Fruit fly (Drosophila melanogaster) whole organism, pupa: Measurements from ENCODE around the gene CG15545.

Source experiments
- CG10348 ChIP-seq: fragments of 200-800 bp; sonication (Bioruptor generic); IDR thresholded peaks from 2 replicates; pipeline ENCODE4 v1.3.6; 2022; ENCODE audit warnings: missing biosample characterization, missing genetic modification characterization
- CG12605 ChIP-seq: fragments of 200-800 bp; sonication (Bioruptor generic); IDR thresholded peaks from 2 replicates; pipeline ENCODE4 v1.3.6; 2022; ENCODE audit warnings: missing biosample characterization, missing genetic modification characterization
- CG13204 ChIP-seq: fragments of 200-800 bp; sonication (Bioruptor generic); optimal IDR thresholded peaks from 2 replicates; lab custom pipeline; 2018; ENCODE audit warnings: missing biosample characterization, mild to moderate bottlenecking, missing genetic modification characterization, moderate library complexity
- CG14655 ChIP-seq: fragments of 200-800 bp; sonication (Bioruptor generic); optimal IDR thresholded peaks from 3 replicates; lab custom pipeline; 2017; ENCODE audit warnings: mild to moderate bottlenecking, missing biosample characterization, missing genetic modification reagents, missing genetic modification characterization
- CG15710 ChIP-seq: fragments of 200-800 bp; sonication (Bioruptor generic); optimal IDR thresholded peaks from 2 replicates; lab custom pipeline; 2018; ENCODE audit warnings: missing biosample characterization, mild to moderate bottlenecking, missing genetic modification characterization, moderate library complexity
- CG17806 ChIP-seq: fragments of 200-800 bp; sonication (Bioruptor generic); optimal IDR thresholded peaks from 2 replicates; lab custom pipeline; 2018; ENCODE audit warnings: missing biosample characterization, mild to moderate bottlenecking, missing genetic modification characterization, moderate library complexity
- CG32121 ChIP-seq: fragments of 200-800 bp; sonication (Bioruptor generic); IDR thresholded peaks from 2 replicates; pipeline ENCODE4 v1.3.6; 2022; ENCODE audit warnings: missing biosample characterization, missing genetic modification characterization
- CG34367 ChIP-seq: fragments of 200-800 bp; sonication (Bioruptor generic); optimal IDR thresholded peaks from 2 replicates; lab custom pipeline; 2018; ENCODE audit warnings: missing biosample characterization, mild to moderate bottlenecking, missing genetic modification characterization
- CG4496 ChIP-seq: fragments of 200-800 bp; sonication (Bioruptor generic); IDR thresholded peaks from 3 replicates; pipeline ENCODE4 v1.3.6; 2022; ENCODE audit warnings: missing biosample characterization, missing genetic modification characterization
- CG8159 ChIP-seq: fragments of 200-800 bp; sonication (Bioruptor generic); optimal IDR thresholded peaks from 3 replicates; lab custom pipeline; 2018; ENCODE audit warnings: missing biosample characterization, mild to moderate bottlenecking, missing genetic modification characterization, moderate library complexity
- CG8301 ChIP-seq: fragments of 200-800 bp; sonication (Bioruptor generic); optimal IDR thresholded peaks from 2 replicates; lab custom pipeline; 2018; ENCODE audit warnings: missing biosample characterization, mild to moderate bottlenecking, missing genetic modification characterization
- CG9948 ChIP-seq: fragments of 200-800 bp; sonication (Bioruptor generic); optimal IDR thresholded peaks from 2 replicates; lab custom pipeline; 2018; ENCODE audit warnings: missing biosample characterization, mild to moderate bottlenecking, missing genetic modification characterization, moderate library complexity
- D1 ChIP-seq: fragments of 200-800 bp; sonication (Bioruptor generic); optimal IDR thresholded peaks from 2 replicates; lab custom pipeline; 2018; ENCODE audit warnings: missing biosample characterization, mild to moderate bottlenecking, missing genetic modification characterization, moderate library complexity
- EcR ChIP-seq: fragments of 200-800 bp; sonication (Bioruptor generic); optimal IDR thresholded peaks from 3 replicates; lab custom pipeline; 2019; ENCODE audit warnings: missing biosample characterization, missing genetic modification characterization, mild to moderate bottlenecking, moderate library complexity, missing genetic modification reagents
- Ets98B ChIP-seq: fragments of 200-800 bp; sonication (Bioruptor generic); IDR thresholded peaks from 2 replicates; pipeline ENCODE4 v1.3.6; 2022; ENCODE audit warnings: missing biosample characterization, missing genetic modification characterization
- Pif1A ChIP-seq: fragments of 200-800 bp; sonication (Bioruptor generic); optimal IDR thresholded peaks from 3 replicates; lab custom pipeline; 2016; ENCODE audit warnings: missing biosample characterization, missing genetic modification characterization
- Pif1B ChIP-seq: fragments of 200-800 bp; sonication (Bioruptor generic); optimal IDR thresholded peaks from 3 replicates; lab custom pipeline; 2016; ENCODE audit warnings: missing biosample characterization, missing genetic modification characterization
- Snoo ChIP-seq: fragments of 200-800 bp; sonication (Bioruptor generic); optimal IDR thresholded peaks from 3 replicates; lab custom pipeline; 2017; ENCODE audit warnings: missing biosample characterization, mild to moderate bottlenecking, missing genetic modification characterization, inconsistent platforms
- fd96Ca ChIP-seq: fragments of 200-800 bp; sonication (Bioruptor generic); IDR thresholded peaks from 3 replicates; pipeline ENCODE4 v1.3.6; 2022; ENCODE audit warnings: missing biosample characterization, missing genetic modification characterization
- gl ChIP-seq: fragments of 200-800 bp; sonication (Bioruptor generic); optimal IDR thresholded peaks from 2 replicates; lab custom pipeline; 2018; ENCODE audit warnings: missing biosample characterization, mild to moderate bottlenecking, missing genetic modification characterization
- rn ChIP-seq: fragments of 200-800 bp; sonication (Bioruptor generic); IDR thresholded peaks from 2 replicates; pipeline ENCODE4 v1.3.6; 2022; ENCODE audit warnings: missing biosample characterization, missing genetic modification characterization

The CG15545 gene

dm6 chr3R:30880024-30880423 is 7.9 kb upstream of the CG15545 start:
- TF ChIP-seq CG8301 (tag; lab: Kevin White, UChicago): no peak
- TF ChIP-seq CG13204 (GFP tag; lab: Kevin White, UChicago): no peak
- no peak for TF ChIP-seq rn
- no peak for TF ChIP-seq gl (tag; lab: Kevin White, UChicago)
- no peak for TF ChIP-seq fd96Ca (GFP tag; lab: Robert Waterston, UW)
- TF ChIP-seq Ets98B (GFP tag; lab: Robert Waterston, UW): no peak
- TF ChIP-seq CG4496 (GFP tag; lab: Robert Waterston, UW): no peak
- TF ChIP-seq Snoo (tag; lab: Kevin White, UChicago): no peak
- no peak for TF ChIP-seq CG8159 (tag; lab: Kevin White, UChicago)
- no peak for TF ChIP-seq D1 (tag; lab: Kevin White, UChicago)
- TF ChIP-seq CG15710 (tag; lab: Kevin White, UChicago): no peak
- TF ChIP-seq EcR (GFP tag; lab: Kevin White, UChicago): no peak
- TF ChIP-seq CG12605 (GFP tag; lab: Robert Waterston, UW): no peak
- no peak for TF ChIP-seq CG9948 (tag; lab: Kevin White, UChicago)
- TF ChIP-seq Pif1B (GFP tag; lab: Kevin White, UChicago): no peak
- TF ChIP-seq CG10348: no peak
- no peak for TF ChIP-seq CG32121 (GFP tag; lab: Robert Waterston, UW)
- no peak for TF ChIP-seq CG14655 (GFP tag; lab: Kevin White, UChicago)
- TF ChIP-seq Pif1A (GFP tag; lab: Kevin White, UChicago): no peak
- TF ChIP-seq CG34367 (tag; lab: Kevin White, UChicago): no peak

DNA sequence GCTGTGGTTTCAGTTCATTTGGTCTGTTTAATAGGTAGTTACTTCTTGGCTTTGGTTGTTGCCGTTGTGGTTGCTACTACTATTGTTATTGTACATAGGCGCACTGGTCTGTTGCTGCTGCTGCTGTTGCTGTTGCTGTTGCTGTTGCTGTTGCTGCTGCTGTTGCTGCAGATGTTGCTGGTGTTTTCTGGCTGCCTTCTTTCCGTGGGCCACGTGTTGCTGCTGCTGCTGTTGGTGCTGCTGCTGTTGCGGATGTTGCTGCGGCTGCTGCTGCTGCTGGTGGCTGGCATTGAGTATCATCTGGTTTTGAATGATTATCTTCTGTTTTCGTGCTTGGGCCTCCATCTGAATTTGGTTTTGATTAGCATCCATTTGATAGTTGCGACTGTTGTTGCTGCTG is 6.0 kb upstream of the CG15545 start:
- TF ChIP-seq CG14655 (GFP tag; lab: Kevin White, UChicago): no peak
- no peak for TF ChIP-seq CG12605 (GFP tag; lab: Robert Waterston, UW)
- TF ChIP-seq CG8301 (tag; lab: Kevin White, UChicago): no peak
- no peak for TF ChIP-seq CG8159 (tag; lab: Kevin White, UChicago)
- no peak for TF ChIP-seq CG13204 (GFP tag; lab: Kevin White, UChicago)
- no peak for TF ChIP-seq D1 (tag; lab: Kevin White, UChicago)
- TF ChIP-seq CG34367 (tag; lab: Kevin White, UChicago): no peak
- TF ChIP-seq CG32121 (GFP tag; lab: Robert Waterston, UW): no peak
- no peak for TF ChIP-seq CG4496 (GFP tag; lab: Robert Waterston, UW)
- no peak for TF ChIP-seq CG10348
- TF ChIP-seq rn: no peak
- no peak for TF ChIP-seq gl (tag; lab: Kevin White, UChicago)
- no peak for TF ChIP-seq EcR (GFP tag; lab: Kevin White, UChicago)
- no peak for TF ChIP-seq Pif1B (GFP tag; lab: Kevin White, UChicago)
- no peak for TF ChIP-seq Snoo (tag; lab: Kevin White, UChicago)
- TF ChIP-seq CG17806 (tag; lab: Kevin White, UChicago): no peak
- TF ChIP-seq, all 21 proteins: peak for 0

- no peak for TF ChIP-seq Snoo (tag; lab: Kevin White, UChicago)
- no peak for TF ChIP-seq CG17806 (tag; lab: Kevin White, UChicago)
- peak; percentile 87 for TF ChIP-seq fd96Ca (GFP tag; lab: Robert Waterston, UW)
- no peak for TF ChIP-seq CG14655 (GFP tag; lab: Kevin White, UChicago)
- TF ChIP-seq CG34367 (tag; lab: Kevin White, UChicago): no peak
- TF ChIP-seq CG9948 (tag; lab: Kevin White, UChicago): no peak
- no peak for TF ChIP-seq Pif1A (GFP tag; lab: Kevin White, UChicago)
- TF ChIP-seq CG13204 (GFP tag; lab: Kevin White, UChicago): no peak
- TF ChIP-seq CG10348: peak; percentile 59; the same call in 1 of the 2 replicates
- TF ChIP-seq D1 (tag; lab: Kevin White, UChicago): no peak
- peak; percentile 78 for TF ChIP-seq CG4496 (GFP tag; lab: Robert Waterston, UW)
- TF ChIP-seq CG32121 (GFP tag; lab: Robert Waterston, UW): peak; percentile 88
- no peak for TF ChIP-seq CG8301 (tag; lab: Kevin White, UChicago)
- no peak for TF ChIP-seq rn
- TF ChIP-seq Pif1B (GFP tag; lab: Kevin White, UChicago): no peak
- TF ChIP-seq CG12605 (GFP tag; lab: Robert Waterston, UW): peak; percentile 32; the same call in 1 of the 2 replicates
- TF ChIP-seq Ets98B (GFP tag; lab: Robert Waterston, UW): peak; percentile 79
- TF ChIP-seq CG15710 (tag; lab: Kevin White, UChicago): no peak
- no peak for TF ChIP-seq CG8159 (tag; lab: Kevin White, UChicago)
- TF ChIP-seq gl (tag; lab: Kevin White, UChicago): no peak
- TF ChIP-seq EcR (GFP tag; lab: Kevin White, UChicago): no peak
These were observed 4.1 kb upstream of the CG15545 start, which contains the start of gene CG15546 for dm6 chr3R:30876136-30876683. CG15546 (minus strand) TSS chr3R:30876186.

- TF ChIP-seq CG12605 (GFP tag; lab: Robert Waterston, UW) (no peak), CG8159 (tag; lab: Kevin White, UChicago) (no peak), fd96Ca (GFP tag; lab: Robert Waterston, UW) (0 out of 3 replicates have a peak, but pooled peaks have one; percentile 16), CG32121 (GFP tag; lab: Robert Waterston, UW) (0 out of 2 replicates have a peak, but pooled peaks have one; percentile 11), CG9948 (tag; lab: Kevin White, UChicago) (no peak), CG10348 (no peak), CG4496 (GFP tag; lab: Robert Waterston, UW) (0 out of 3 replicates have a peak, but pooled peaks have one; percentile 58), Pif1B (GFP tag; lab: Kevin White, UChicago) (no peak), CG17806 (tag; lab: Kevin White, UChicago) (no peak), CG13204 (GFP tag; lab: Kevin White, UChicago) (peak; percentile 1), CG14655 (GFP tag; lab: Kevin White, UChicago) (peak; percentile 38), CG34367 (tag; lab: Kevin White, UChicago) (no peak), Snoo (tag; lab: Kevin White, UChicago) (no peak), Pif1A (GFP tag; lab: Kevin White, UChicago) (no peak), EcR (GFP tag; lab: Kevin White, UChicago) (no peak), gl (tag; lab: Kevin White, UChicago) (no peak), CG8301 (tag; lab: Kevin White, UChicago) (peak; percentile 18), Ets98B (GFP tag; lab: Robert Waterston, UW) (peak; percentile 38; the same call in 1 of the 2 replicates)
These were observed 2.5 kb upstream of the CG15545 start for dm6 chr3R:30874679-30875078.
